Fruit fly (Drosophila melanogaster) whole organism, pupa: ENCODE measurements around the gene RapGAP1.

Experiments
- CG10348 ChIP-seq: fragments of 200-800 bp; sonication (Bioruptor generic); IDR thresholded peaks from 2 replicates; pipeline ENCODE4 v1.3.6; 2022; ENCODE audit warnings: missing biosample characterization, missing genetic modification characterization
- CG12605 ChIP-seq: fragments of 200-800 bp; sonication (Bioruptor generic); IDR thresholded peaks from 2 replicates; pipeline ENCODE4 v1.3.6; 2022; ENCODE audit warnings: missing biosample characterization, missing genetic modification characterization
- CG13204 ChIP-seq: fragments of 200-800 bp; sonication (Bioruptor generic); optimal IDR thresholded peaks from 2 replicates; lab custom pipeline; 2018; ENCODE audit warnings: missing biosample characterization, mild to moderate bottlenecking, missing genetic modification characterization, moderate library complexity
- CG14655 ChIP-seq: fragments of 200-800 bp; sonication (Bioruptor generic); optimal IDR thresholded peaks from 3 replicates; lab custom pipeline; 2017; ENCODE audit warnings: mild to moderate bottlenecking, missing biosample characterization, missing genetic modification reagents, missing genetic modification characterization
- CG15710 ChIP-seq: fragments of 200-800 bp; sonication (Bioruptor generic); optimal IDR thresholded peaks from 2 replicates; lab custom pipeline; 2018; ENCODE audit warnings: missing biosample characterization, mild to moderate bottlenecking, missing genetic modification characterization, moderate library complexity
- CG17806 ChIP-seq: fragments of 200-800 bp; sonication (Bioruptor generic); optimal IDR thresholded peaks from 2 replicates; lab custom pipeline; 2018; ENCODE audit warnings: missing biosample characterization, mild to moderate bottlenecking, missing genetic modification characterization, moderate library complexity
- CG32121 ChIP-seq: fragments of 200-800 bp; sonication (Bioruptor generic); IDR thresholded peaks from 2 replicates; pipeline ENCODE4 v1.3.6; 2022; ENCODE audit warnings: missing biosample characterization, missing genetic modification characterization
- CG34367 ChIP-seq: fragments of 200-800 bp; sonication (Bioruptor generic); optimal IDR thresholded peaks from 2 replicates; lab custom pipeline; 2018; ENCODE audit warnings: missing biosample characterization, mild to moderate bottlenecking, missing genetic modification characterization
- CG4496 ChIP-seq: fragments of 200-800 bp; sonication (Bioruptor generic); IDR thresholded peaks from 3 replicates; pipeline ENCODE4 v1.3.6; 2022; ENCODE audit warnings: missing biosample characterization, missing genetic modification characterization
- CG8159 ChIP-seq: fragments of 200-800 bp; sonication (Bioruptor generic); optimal IDR thresholded peaks from 3 replicates; lab custom pipeline; 2018; ENCODE audit warnings: missing biosample characterization, mild to moderate bottlenecking, missing genetic modification characterization, moderate library complexity
- CG8301 ChIP-seq: fragments of 200-800 bp; sonication (Bioruptor generic); optimal IDR thresholded peaks from 2 replicates; lab custom pipeline; 2018; ENCODE audit warnings: missing biosample characterization, mild to moderate bottlenecking, missing genetic modification characterization
- CG9948 ChIP-seq: fragments of 200-800 bp; sonication (Bioruptor generic); optimal IDR thresholded peaks from 2 replicates; lab custom pipeline; 2018; ENCODE audit warnings: missing biosample characterization, mild to moderate bottlenecking, missing genetic modification characterization, moderate library complexity
- D1 ChIP-seq: fragments of 200-800 bp; sonication (Bioruptor generic); optimal IDR thresholded peaks from 2 replicates; lab custom pipeline; 2018; ENCODE audit warnings: missing biosample characterization, mild to moderate bottlenecking, missing genetic modification characterization, moderate library complexity
- EcR ChIP-seq: fragments of 200-800 bp; sonication (Bioruptor generic); optimal IDR thresholded peaks from 3 replicates; lab custom pipeline; 2019; ENCODE audit warnings: missing biosample characterization, missing genetic modification characterization, mild to moderate bottlenecking, moderate library complexity, missing genetic modification reagents
- Ets98B ChIP-seq: fragments of 200-800 bp; sonication (Bioruptor generic); IDR thresholded peaks from 2 replicates; pipeline ENCODE4 v1.3.6; 2022; ENCODE audit warnings: missing biosample characterization, missing genetic modification characterization
- Pif1A ChIP-seq: fragments of 200-800 bp; sonication (Bioruptor generic); optimal IDR thresholded peaks from 3 replicates; lab custom pipeline; 2016; ENCODE audit warnings: missing biosample characterization, missing genetic modification characterization
- Pif1B ChIP-seq: fragments of 200-800 bp; sonication (Bioruptor generic); optimal IDR thresholded peaks from 3 replicates; lab custom pipeline; 2016; ENCODE audit warnings: missing biosample characterization, missing genetic modification characterization
- Snoo ChIP-seq: fragments of 200-800 bp; sonication (Bioruptor generic); optimal IDR thresholded peaks from 3 replicates; lab custom pipeline; 2017; ENCODE audit warnings: missing biosample characterization, mild to moderate bottlenecking, missing genetic modification characterization, inconsistent platforms
- fd96Ca ChIP-seq: fragments of 200-800 bp; sonication (Bioruptor generic); IDR thresholded peaks from 3 replicates; pipeline ENCODE4 v1.3.6; 2022; ENCODE audit warnings: missing biosample characterization, missing genetic modification characterization
- gl ChIP-seq: fragments of 200-800 bp; sonication (Bioruptor generic); optimal IDR thresholded peaks from 2 replicates; lab custom pipeline; 2018; ENCODE audit warnings: missing biosample characterization, mild to moderate bottlenecking, missing genetic modification characterization
- rn ChIP-seq: fragments of 200-800 bp; sonication (Bioruptor generic); IDR thresholded peaks from 2 replicates; pipeline ENCODE4 v1.3.6; 2022; ENCODE audit warnings: missing biosample characterization, missing genetic modification characterization

Gene RapGAP1

dm6 chr2L:7601875-7602274 is 23.1 kb upstream of the RapGAP1 start:
- TF ChIP-seq CG14655 (GFP tag; lab: Kevin White, UChicago) = peak; percentile 87
- peak; percentile 77 for TF ChIP-seq Ets98B
- no peak; the same call in 2 of the 3 replicates for TF ChIP-seq fd96Ca (GFP tag; lab: Robert Waterston, UW)
- TF ChIP-seq CG12605 (GFP tag; lab: Robert Waterston, UW) = peak; percentile 51
- peak; percentile 62 for TF ChIP-seq Pif1B (GFP tag; lab: Kevin White, UChicago)
- no peak for TF ChIP-seq Snoo (tag; lab: Kevin White, UChicago)
- no peak for TF ChIP-seq CG13204 (GFP tag; lab: Kevin White, UChicago)
- TF ChIP-seq CG4496 (GFP tag; lab: Robert Waterston, UW) = peak; percentile 84
- TF ChIP-seq gl = peak; percentile 30
- peak; percentile 84 for TF ChIP-seq CG8301 (tag; lab: Kevin White, UChicago)
- peak; percentile 77 for TF ChIP-seq Pif1A (GFP tag; lab: Kevin White, UChicago)
- no peak for TF ChIP-seq D1
- peak; percentile 55 for TF ChIP-seq CG34367 (tag; lab: Kevin White, UChicago)
- peak; percentile 78 for TF ChIP-seq CG17806 (tag; lab: Kevin White, UChicago)
- peak; percentile 71 for TF ChIP-seq CG8159 (tag; lab: Kevin White, UChicago)
- peak; percentile 83 for TF ChIP-seq CG32121 (GFP tag; lab: Robert Waterston, UW)
- TF ChIP-seq EcR = no peak
- TF ChIP-seq CG10348 (GFP tag; lab: Robert Waterston, UW) = no peak
- TF ChIP-seq rn (GFP tag; lab: Robert Waterston, UW) = 0 out of 2 replicates have a peak, but pooled peaks have one; percentile 24
- peak; percentile 72 for TF ChIP-seq CG15710 (tag; lab: Kevin White, UChicago)
- peak; percentile 81 for TF ChIP-seq CG9948 (tag; lab: Kevin White, UChicago)

dm6 chr2L:7598697-7599096 is 19.9 kb upstream of the RapGAP1 start:
- TF ChIP-seq CG14655 (GFP tag; lab: Kevin White, UChicago) = peak; percentile 61
- peak; percentile 79 for TF ChIP-seq rn (GFP tag; lab: Robert Waterston, UW)
- TF ChIP-seq CG8159 (tag; lab: Kevin White, UChicago) = peak; percentile 49
- TF ChIP-seq D1 = no peak
- peak; percentile 88 for TF ChIP-seq CG4496 (GFP tag; lab: Robert Waterston, UW)
- peak; percentile 32 for TF ChIP-seq CG9948 (tag; lab: Kevin White, UChicago)
- TF ChIP-seq EcR = no peak
- peak; percentile 57 for TF ChIP-seq CG15710 (tag; lab: Kevin White, UChicago)
- TF ChIP-seq fd96Ca (GFP tag; lab: Robert Waterston, UW) = peak; percentile 94
- peak; percentile 24 for TF ChIP-seq Pif1B (GFP tag; lab: Kevin White, UChicago)
- no peak for TF ChIP-seq CG13204 (GFP tag; lab: Kevin White, UChicago)
- TF ChIP-seq Snoo (tag; lab: Kevin White, UChicago) = no peak
- TF ChIP-seq CG32121 (GFP tag; lab: Robert Waterston, UW) = peak; percentile 82
- peak; percentile 45 for TF ChIP-seq CG8301 (tag; lab: Kevin White, UChicago)
- no peak for TF ChIP-seq gl
- TF ChIP-seq Pif1A (GFP tag; lab: Kevin White, UChicago) = peak; percentile 15
- TF ChIP-seq CG34367 (tag; lab: Kevin White, UChicago) = peak; percentile 18
- TF ChIP-seq CG10348 (GFP tag; lab: Robert Waterston, UW) = peak; percentile 74
- TF ChIP-seq CG12605 (GFP tag; lab: Robert Waterston, UW) = peak; percentile 51; the same call in 1 of the 2 replicates
- TF ChIP-seq Ets98B = peak; percentile 92
- peak; percentile 36 for TF ChIP-seq CG17806 (tag; lab: Kevin White, UChicago)

- TF ChIP-seq Pif1A (GFP tag; lab: Kevin White, UChicago) (no peak), rn (GFP tag; lab: Robert Waterston, UW) (no peak), fd96Ca (GFP tag; lab: Robert Waterston, UW) (no peak), CG15710 (tag; lab: Kevin White, UChicago) (no peak), CG14655 (GFP tag; lab: Kevin White, UChicago) (no peak), CG12605 (GFP tag; lab: Robert Waterston, UW) (peak; percentile 27; the same call in 1 of the 2 replicates), CG9948 (tag; lab: Kevin White, UChicago) (peak; percentile 34), Snoo (tag; lab: Kevin White, UChicago) (no peak), Ets98B (peak; percentile 4), CG34367 (tag; lab: Kevin White, UChicago) (no peak), CG4496 (GFP tag; lab: Robert Waterston, UW) (peak; percentile 8; the same call in 1 of the 3 replicates), gl (no peak), CG13204 (GFP tag; lab: Kevin White, UChicago) (no peak), CG32121 (GFP tag; lab: Robert Waterston, UW) (peak; percentile 10; the same call in 1 of the 2 replicates), CG17806 (tag; lab: Kevin White, UChicago) (peak; percentile 29), CG8159 (tag; lab: Kevin White, UChicago) (peak; percentile 4), Pif1B (GFP tag; lab: Kevin White, UChicago) (no peak), CG10348 (GFP tag; lab: Robert Waterston, UW) (no peak), EcR (peak; percentile 8), D1 (no peak)
Observed at dm6 chr2L:7598260-7598659, 19.5 kb upstream of the RapGAP1 start.

dm6 chr2L:7597431-7597830 is 18.7 kb upstream of the RapGAP1 start:
- TF ChIP-seq D1 = no peak
- TF ChIP-seq CG9948 (tag; lab: Kevin White, UChicago) = no peak
- TF ChIP-seq Pif1B (GFP tag; lab: Kevin White, UChicago) = no peak
- TF ChIP-seq EcR = no peak
- TF ChIP-seq CG32121 (GFP tag; lab: Robert Waterston, UW) = peak; percentile 53
- TF ChIP-seq CG13204 (GFP tag; lab: Kevin White, UChicago) = no peak
- peak; percentile 30 for TF ChIP-seq CG8301 (tag; lab: Kevin White, UChicago)
- no peak for TF ChIP-seq Snoo (tag; lab: Kevin White, UChicago)
- no peak for TF ChIP-seq CG15710 (tag; lab: Kevin White, UChicago)
- TF ChIP-seq CG8159 (tag; lab: Kevin White, UChicago) = no peak
- no peak for TF ChIP-seq gl
- TF ChIP-seq CG17806 (tag; lab: Kevin White, UChicago) = no peak
- no peak for TF ChIP-seq rn (GFP tag; lab: Robert Waterston, UW)
- TF ChIP-seq CG34367 (tag; lab: Kevin White, UChicago) = no peak
- TF ChIP-seq CG14655 (GFP tag; lab: Kevin White, UChicago) = no peak
- TF ChIP-seq Ets98B = peak; percentile 60
- TF ChIP-seq fd96Ca (GFP tag; lab: Robert Waterston, UW) = 0 out of 3 replicates have a peak, but pooled peaks have one; percentile 47
- peak; percentile 1 for TF ChIP-seq Pif1A (GFP tag; lab: Kevin White, UChicago)
- TF ChIP-seq CG10348 (GFP tag; lab: Robert Waterston, UW) = no peak
